Fruit fly (Drosophila melanogaster) Kc167 (cell line): ENCODE measurements around the gene Plzf.

Source experiments
- Myc ChIP-seq: fragments of >200 bp; optimal IDR thresholded peaks from 2 replicates; lab custom pipeline; 2017; ENCODE audit warnings: missing external identifiers
- Sin3A ChIP-seq: fragments of >200 bp; optimal IDR thresholded peaks from 2 replicates; lab custom pipeline; 2018; ENCODE audit warnings: missing external identifiers
- h ChIP-seq: fragments of >200 bp; optimal IDR thresholded peaks from 3 replicates; lab custom pipeline; 2018; ENCODE audit warnings: missing external identifiers
- insv ChIP-seq: fragments of >200 bp; optimal IDR thresholded peaks from 3 replicates; lab custom pipeline; 2018; ENCODE audit warnings: missing external identifiers
- psq ChIP-seq: fragments of >200 bp; optimal IDR thresholded peaks from 2 replicates; lab custom pipeline; 2017; ENCODE audit warnings: missing external identifiers
- ttk ChIP-seq: sonication (Bioruptor generic); optimal IDR thresholded peaks from 2 replicates; lab custom pipeline; 2017; ENCODE audit warnings: missing external identifiers

The Plzf gene

DNA sequence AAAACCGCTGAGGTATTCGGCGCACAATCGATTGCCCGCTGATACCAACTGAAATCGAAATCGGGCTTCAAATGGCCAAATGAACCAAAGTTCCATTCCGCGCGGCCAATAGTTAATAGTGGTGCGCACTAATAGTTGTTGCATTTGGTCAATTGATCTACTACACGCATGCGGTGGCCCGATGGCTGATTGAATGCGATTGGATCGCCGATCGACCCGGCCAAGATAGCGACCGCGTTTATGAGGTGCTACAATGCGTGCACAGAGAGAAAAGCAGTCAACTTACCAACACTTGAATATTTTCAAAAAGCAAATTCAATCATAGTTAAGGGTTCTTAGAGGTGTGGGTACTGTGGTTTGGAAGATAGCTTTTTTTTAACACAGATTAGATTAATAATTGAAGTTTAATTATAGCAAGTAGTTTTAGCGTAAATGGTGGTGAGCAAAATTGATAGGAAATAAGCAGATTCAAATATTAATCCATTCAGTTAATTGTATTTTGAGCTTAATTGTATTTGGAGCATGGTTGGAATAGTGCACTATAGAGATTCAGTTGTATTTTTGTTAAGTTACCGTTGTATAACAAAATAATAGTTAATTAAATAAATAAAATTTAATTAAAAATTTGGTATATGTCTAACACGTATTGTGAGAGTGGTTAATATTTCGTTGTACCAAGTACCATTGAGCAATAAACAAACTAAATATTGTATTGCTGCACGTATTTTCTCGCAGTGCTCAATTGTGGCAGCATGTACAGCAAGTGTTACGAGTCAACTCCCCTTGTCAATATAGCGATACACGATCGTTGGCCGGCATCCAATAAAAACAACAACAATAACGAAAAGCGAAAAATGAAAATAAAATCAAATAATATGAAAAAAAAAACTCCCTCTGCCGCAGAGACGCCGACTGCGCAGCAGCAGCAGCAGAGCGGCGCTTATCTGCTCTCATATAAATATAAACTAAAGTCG, 22.0 kb downstream of the Plzf start:
- TF ChIP-seq h (lab: Kevin White, UChicago) (no peak), ttk (lab: Kevin White, UChicago) (no peak)

DNA sequence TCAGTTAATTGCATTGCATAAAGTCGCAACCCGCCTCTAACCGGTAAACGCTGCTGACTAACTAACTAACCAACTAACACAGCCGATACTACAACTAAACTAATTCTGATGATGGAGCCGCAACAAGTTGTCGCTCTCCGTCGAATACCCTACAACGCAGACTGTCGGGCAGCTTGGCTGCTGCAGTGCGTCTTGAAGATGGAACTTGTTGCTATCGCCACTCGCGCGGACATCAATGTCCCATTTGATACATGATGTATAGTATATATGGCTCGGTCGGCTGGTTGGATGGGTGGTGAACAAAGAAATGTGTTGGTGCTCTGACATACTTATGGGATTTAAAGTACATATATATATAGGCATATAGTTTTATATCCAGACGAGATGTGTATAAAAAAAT, 23.2 kb downstream of the Plzf start:
- TF ChIP-seq h (lab: Kevin White, UChicago) (no peak), ttk (lab: Kevin White, UChicago) (no peak), psq (lab: Kevin White, UChicago) (no peak), insv (no peak), Sin3A (lab: Kevin White, UChicago) (no peak), Myc (lab: Kevin White, UChicago) (no peak)

DNA sequence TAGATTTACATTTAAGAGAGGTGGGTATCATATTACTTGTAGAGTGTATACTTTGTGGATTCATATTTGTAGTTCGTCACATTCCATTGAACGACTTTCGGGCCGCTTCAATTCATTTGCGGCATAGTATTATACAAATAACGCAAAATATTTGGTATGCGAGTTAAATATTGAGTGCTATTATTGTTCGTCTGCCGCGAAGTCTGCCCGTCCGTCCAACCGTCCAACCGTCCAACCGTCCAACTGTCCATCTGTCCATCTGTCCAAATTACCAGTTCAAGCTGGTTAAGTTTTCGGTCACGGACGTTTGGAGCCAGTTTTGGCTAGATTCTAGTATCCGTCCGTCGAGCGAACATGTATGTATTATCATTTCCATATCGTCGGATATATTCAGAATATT, 24.6 kb downstream of the Plzf start:
- TF ChIP-seq ttk (lab: Kevin White, UChicago), result no peak
- no peak for TF ChIP-seq psq (lab: Kevin White, UChicago)
- no peak for TF ChIP-seq Myc (lab: Kevin White, UChicago)
- TF ChIP-seq h (lab: Kevin White, UChicago), result no peak
- TF ChIP-seq Sin3A (lab: Kevin White, UChicago), result no peak
- no peak for TF ChIP-seq insv

DNA sequence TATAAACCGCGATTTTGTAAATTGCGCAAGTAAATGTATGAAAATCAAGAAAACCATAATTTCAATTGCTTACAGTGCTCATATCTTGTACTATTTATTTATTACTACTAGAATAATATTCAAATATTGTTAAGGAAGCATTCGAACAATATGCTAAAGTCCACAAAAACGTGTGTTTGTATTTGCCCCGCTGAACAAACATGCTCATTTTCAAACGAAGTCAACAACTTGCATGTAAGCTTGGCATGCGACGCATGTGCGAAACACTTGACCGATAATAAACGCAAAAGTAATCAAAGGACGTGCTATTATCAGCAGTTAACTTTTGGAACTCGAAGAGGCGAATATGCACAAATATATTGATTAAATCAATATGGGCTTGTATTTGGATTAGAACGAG, 27.5 kb downstream of the Plzf start:
- TF ChIP-seq h (lab: Kevin White, UChicago) (no peak), Sin3A (lab: Kevin White, UChicago) (no peak), ttk (lab: Kevin White, UChicago) (no peak), insv (no peak), Myc (lab: Kevin White, UChicago) (no peak), psq (lab: Kevin White, UChicago) (no peak)

DNA sequence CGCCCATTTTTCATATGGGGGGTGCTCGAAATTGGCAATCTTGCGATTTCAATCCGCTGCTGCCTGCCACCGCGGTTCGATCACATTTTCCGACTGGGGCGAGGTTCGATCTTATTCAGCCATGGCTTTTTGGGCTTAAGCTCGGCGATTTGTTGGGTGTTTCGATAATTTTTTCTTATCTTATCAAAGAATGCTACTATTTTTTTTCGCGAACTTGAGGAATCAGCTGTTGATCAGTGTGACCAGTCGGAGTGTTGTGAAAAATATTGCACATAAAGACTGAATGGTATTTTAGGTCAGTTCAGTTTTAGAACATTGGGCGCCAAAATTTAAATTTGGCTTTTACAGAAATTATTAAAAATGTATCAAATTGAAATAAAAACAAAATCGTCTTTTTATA, 28.0 kb downstream of the Plzf start, which contains the start of gene Wdr81:
Gene Wdr81 (minus strand): TSS at position 226 of the 400 bp plus-strand sequence.
- no peak for TF ChIP-seq Myc (lab: Kevin White, UChicago)
- TF ChIP-seq insv, result no peak
- no peak for TF ChIP-seq psq (lab: Kevin White, UChicago)
- no peak for TF ChIP-seq h (lab: Kevin White, UChicago)
- no peak for TF ChIP-seq Sin3A (lab: Kevin White, UChicago)
- TF ChIP-seq ttk (lab: Kevin White, UChicago), result no peak

DNA sequence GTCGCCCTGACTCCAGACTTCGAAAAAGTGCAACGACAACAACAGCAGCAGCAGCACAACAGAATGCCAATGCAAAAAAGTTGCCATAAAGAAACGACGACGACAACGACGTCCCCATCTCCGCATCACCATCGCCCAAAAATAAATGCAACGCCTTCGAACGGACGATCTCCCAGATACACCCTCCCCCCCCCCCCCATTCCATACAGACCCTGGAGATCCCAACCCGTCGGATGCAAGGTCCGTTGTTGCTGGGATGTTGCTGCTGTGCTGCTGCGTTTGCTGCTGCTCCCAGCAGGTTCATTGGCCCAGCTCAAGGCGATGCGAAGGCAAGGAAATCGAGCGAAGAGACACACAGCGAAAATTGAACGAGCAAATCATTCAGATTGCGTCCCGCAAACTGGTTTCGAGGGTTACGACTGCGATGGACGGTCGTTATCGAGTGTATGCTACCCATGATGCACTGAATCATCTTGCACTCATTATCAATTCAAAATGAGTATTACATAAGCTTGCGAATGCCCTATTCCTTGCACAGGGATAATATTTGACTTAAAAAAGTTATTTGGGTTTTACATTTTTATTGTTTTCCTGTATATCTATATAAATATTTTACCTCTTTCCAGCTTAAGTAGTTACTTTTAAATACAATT, 34.9 kb downstream of the Plzf start:
- no peak for TF ChIP-seq h (lab: Kevin White, UChicago)
- no peak for TF ChIP-seq ttk (lab: Kevin White, UChicago)
- TF ChIP-seq psq (lab: Kevin White, UChicago), result no peak
- no peak for TF ChIP-seq Myc (lab: Kevin White, UChicago)
- TF ChIP-seq insv, result no peak
- no peak for TF ChIP-seq Sin3A (lab: Kevin White, UChicago)

DNA sequence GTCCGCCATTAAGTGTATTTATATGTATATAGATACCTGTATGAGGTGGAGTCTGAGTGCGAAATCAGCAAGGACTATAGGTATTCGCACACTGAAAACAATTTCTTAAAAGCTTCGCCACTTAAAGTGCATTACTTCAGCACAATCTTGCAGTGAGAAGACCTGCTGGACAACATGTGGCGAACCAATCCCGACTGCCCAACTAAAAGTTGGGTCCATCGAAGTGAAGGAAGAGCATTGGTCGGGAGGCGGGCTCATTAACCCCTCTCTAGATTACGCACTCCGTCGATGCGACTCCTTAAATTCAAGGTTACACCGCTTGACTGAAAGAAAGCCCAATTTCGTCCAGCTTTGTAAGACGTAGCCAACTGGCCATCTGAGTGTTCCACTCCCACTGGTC, 35.5 kb downstream of the Plzf start:
- TF ChIP-seq ttk (lab: Kevin White, UChicago) (no peak), h (lab: Kevin White, UChicago) (no peak), Myc (lab: Kevin White, UChicago) (no peak), insv (no peak), psq (lab: Kevin White, UChicago) (no peak), Sin3A (lab: Kevin White, UChicago) (no peak)

DNA sequence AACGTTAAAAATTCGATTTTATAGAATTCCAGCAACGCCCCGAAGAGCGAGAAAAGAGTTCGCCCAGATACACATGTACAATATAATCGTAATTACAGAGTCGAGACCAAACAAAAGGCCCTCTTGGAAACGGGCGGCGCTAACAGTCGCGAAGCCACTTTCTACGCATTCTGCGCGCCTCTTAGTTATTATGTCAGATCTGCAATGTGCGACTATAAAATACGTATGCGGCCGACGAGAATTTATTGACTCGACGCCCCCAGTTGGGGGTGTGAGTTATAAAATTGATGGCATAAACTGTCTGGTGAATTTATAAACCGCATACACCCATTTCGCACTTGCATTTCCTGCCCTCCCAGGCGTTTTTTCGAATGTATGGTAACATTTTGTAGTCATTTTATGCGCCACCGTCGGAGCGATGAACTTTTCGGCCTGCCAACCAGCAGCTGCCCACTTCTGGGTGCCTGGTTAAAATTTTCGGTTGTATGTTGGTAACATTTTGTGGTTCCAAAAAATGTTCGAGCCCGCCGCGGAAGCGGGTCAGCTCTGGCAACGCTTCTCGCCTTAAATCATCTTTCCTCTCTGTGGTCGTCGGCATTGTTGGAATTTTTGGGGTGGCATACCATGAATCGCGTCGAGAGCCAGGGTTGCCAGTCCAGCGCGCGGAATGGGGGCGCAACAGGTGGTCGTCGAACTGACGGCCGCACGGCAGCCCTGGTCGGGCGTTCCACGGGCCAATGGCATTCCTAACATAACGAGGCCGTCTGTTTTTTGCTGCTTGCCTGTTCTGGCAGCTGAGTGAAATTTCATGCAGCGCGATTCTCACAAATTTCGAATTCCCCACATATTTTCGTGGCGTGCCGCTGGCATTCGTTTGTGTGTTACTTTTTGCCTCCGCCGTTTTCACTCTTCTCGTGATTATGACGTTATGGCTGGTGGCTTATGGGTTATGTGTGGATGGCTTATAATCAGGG, 36.7 kb downstream of the Plzf start:
- TF ChIP-seq insv (no peak), ttk (lab: Kevin White, UChicago) (no peak), Myc (lab: Kevin White, UChicago) (no peak), h (lab: Kevin White, UChicago) (no peak), Sin3A (lab: Kevin White, UChicago) (no peak), psq (lab: Kevin White, UChicago) (no peak)

DNA sequence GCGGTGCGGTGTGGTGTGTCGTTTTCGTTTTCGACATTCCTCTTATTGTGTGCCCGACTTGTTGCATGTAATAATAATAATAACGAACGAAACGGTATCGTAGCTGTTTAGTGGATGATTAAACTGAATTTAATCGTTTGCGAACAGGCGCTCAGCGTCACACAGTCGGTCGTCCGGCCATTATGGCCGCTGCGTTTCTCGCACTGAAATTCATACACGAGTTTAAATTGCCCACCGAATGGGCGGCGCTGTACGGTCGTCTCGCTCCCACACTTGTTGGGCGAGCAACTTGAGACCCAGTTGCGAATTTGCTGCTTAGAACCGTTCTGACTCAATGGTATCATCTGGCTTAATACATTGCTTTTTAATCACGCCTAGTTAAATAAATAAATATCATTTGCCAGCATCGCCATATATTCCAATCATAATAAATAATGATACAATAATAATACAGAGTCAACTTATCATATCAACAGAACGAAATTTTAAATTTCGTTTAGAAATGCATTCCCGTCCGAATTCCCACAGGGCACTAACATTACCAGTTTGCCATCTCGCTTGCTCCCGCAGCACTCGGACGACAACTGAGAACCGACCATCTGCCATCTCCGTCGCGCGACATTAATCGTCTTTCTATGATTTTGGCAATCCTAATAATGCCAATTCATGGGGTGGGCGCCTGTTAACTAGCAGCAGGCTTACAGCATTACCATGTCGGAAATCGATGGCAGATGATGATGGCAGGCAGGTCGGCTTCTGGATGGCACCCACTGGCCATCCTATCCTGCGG, 37.6 kb downstream of the Plzf start:
- TF ChIP-seq psq (lab: Kevin White, UChicago) (no peak), h (lab: Kevin White, UChicago) (no peak), Sin3A (lab: Kevin White, UChicago) (no peak), ttk (lab: Kevin White, UChicago) (no peak)

DNA sequence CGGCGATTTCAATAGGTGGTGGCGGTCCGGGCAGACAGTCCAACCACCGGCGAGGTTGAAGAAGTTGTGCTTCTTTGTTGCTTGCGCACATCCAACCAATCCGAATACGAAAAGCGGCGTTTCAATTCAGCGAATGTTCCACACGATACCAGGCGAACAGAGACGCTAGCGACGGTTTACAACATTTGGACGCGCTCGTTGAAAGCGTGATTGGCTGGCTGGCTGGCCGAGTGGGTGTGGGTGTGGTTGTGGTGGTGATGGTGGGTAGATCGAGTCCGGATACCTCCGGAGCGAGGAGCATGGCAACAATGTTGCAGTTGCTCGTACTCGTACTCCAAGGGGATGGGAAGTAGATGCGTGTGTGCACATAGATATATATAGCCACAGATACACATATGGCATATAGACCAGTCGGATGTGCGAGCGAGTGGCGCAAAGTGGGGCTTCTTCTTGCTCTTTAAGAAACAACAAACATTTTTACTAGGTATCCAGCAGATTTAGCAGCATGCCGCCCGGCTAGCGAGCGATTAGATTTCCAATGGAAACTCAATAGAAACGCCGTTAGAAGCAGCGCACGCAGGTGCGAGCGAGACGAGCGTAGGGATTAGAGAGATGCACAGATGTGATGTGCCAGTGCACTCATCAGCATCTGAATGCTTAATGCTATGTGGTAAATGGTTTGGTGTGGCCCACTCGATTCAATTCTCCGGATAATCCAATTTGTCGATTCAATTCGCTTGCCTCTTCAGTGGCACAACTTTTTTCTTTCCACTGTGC, 38.4 kb downstream of the Plzf start:
- TF ChIP-seq Myc (lab: Kevin White, UChicago), result no peak
- no peak for TF ChIP-seq h (lab: Kevin White, UChicago)
- no peak for TF ChIP-seq ttk (lab: Kevin White, UChicago)
- no peak for TF ChIP-seq insv
- no peak for TF ChIP-seq Sin3A (lab: Kevin White, UChicago)
- no peak for TF ChIP-seq psq (lab: Kevin White, UChicago)
